Worm (Caenorhabditis elegans): ENCODE measurements around the gene F56A11.4.

DNA sequence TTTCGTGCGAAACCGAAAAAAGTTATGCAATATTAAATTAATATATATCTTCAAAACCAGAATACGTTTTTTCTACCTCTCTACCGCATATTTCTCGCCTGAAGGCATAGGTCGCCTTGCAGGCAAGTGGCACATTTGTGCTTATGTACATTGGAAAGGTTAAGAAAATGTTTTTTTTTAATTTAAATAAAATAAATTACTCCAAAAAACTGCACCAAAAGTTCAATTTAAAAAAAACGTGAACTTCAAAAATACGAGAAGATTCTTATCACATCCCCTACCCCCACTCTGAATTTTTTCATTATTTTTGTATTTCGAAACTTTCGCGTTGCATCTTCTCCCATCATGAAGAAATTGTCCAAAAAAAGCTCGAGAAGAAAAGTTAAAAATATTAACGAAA, 23.7 kb upstream of the F56A11.4 start, which contains the start of gene W03G1.2:
- TF ChIP-seq aly-2 (tag; optimal IDR thresholded peaks at IDR 0.05) (no peak), egl-27 (tag; optimal IDR thresholded peaks at IDR 0.05) (no peak), mxl-3 (GFP tag; optimal IDR thresholded peaks at IDR 0.05) (no peak)
